Fruit fly (Drosophila melanogaster) whole organism, embryonic: Measurements from ENCODE around the gene nbs.

Experiments used
- Atf-2 ChIP-seq: fragments of 200-800 bp; sonication (Bioruptor generic); optimal IDR thresholded peaks from 2 replicates; lab custom pipeline; 2016; ENCODE audit warnings: missing biosample characterization, missing genetic modification characterization
- CG10565 ChIP-seq: fragments of 200-800 bp; sonication (Bioruptor generic); optimal IDR thresholded peaks from 3 replicates; lab custom pipeline; 2016; ENCODE audit warnings: missing biosample characterization, mild to moderate bottlenecking, missing genetic modification characterization
- CG11560 ChIP-seq: fragments of 200-800 bp; sonication (Bioruptor generic); IDR thresholded peaks from 3 replicates; pipeline ENCODE4 v1.3.6; 2022; ENCODE audit warnings: missing biosample characterization, missing genetic modification characterization
- CG12744 ChIP-seq: fragments of 200-800 bp; sonication (Bioruptor generic); optimal IDR thresholded peaks from 2 replicates; lab custom pipeline; 2016; ENCODE audit warnings: missing biosample characterization, missing genetic modification characterization
- CG12769 ChIP-seq: fragments of 200-800 bp; sonication (Bioruptor generic); optimal IDR thresholded peaks from 2 replicates; lab custom pipeline; 2019; ENCODE audit warnings: missing biosample characterization, mild to moderate bottlenecking, missing genetic modification characterization, moderate library complexity
- CG13287 ChIP-seq: fragments of 200-800 bp; sonication (Bioruptor generic); IDR thresholded peaks from 2 replicates; pipeline ENCODE4 v1.3.6; 2022; ENCODE audit warnings: missing biosample characterization, missing genetic modification characterization; ENCODE audit not compliant: partially characterized antibody
- CG2199 ChIP-seq: fragments of 200-800 bp; sonication (Bioruptor generic); IDR thresholded peaks from 3 replicates; pipeline ENCODE4 v1.3.6; 2022; ENCODE audit warnings: missing biosample characterization, missing genetic modification characterization
- CG3163 ChIP-seq: fragments of 200-800 bp; sonication (Bioruptor generic); optimal IDR thresholded peaks from 3 replicates; lab custom pipeline; 2016; ENCODE audit warnings: missing biosample characterization, missing genetic modification characterization
- CG32772 ChIP-seq: fragments of 200-800 bp; sonication (Bioruptor generic); IDR thresholded peaks from 2 replicates; pipeline ENCODE4 v1.3.6; 2022; ENCODE audit warnings: missing biosample characterization, missing genetic modification characterization
- CG33557 ChIP-seq: fragments of 200-800 bp; sonication (Bioruptor generic); optimal IDR thresholded peaks from 2 replicates; lab custom pipeline; 2019; ENCODE audit warnings: missing biosample characterization, mild to moderate bottlenecking, missing genetic modification characterization, moderate library complexity
- CG34376 ChIP-seq: fragments of 200-800 bp; sonication (Bioruptor generic); optimal IDR thresholded peaks from 2 replicates; lab custom pipeline; 2018; ENCODE audit warnings: missing biosample characterization, mild to moderate bottlenecking, missing genetic modification characterization
- CG5180 ChIP-seq: fragments of 200-800 bp; sonication (Bioruptor generic); optimal IDR thresholded peaks from 3 replicates; lab custom pipeline; 2017; ENCODE audit warnings: missing biosample characterization, missing genetic modification characterization, mild to moderate bottlenecking, moderate library complexity, missing genetic modification reagents
- CG5953 ChIP-seq: fragments of 200-800 bp; sonication (Bioruptor generic); IDR thresholded peaks from 2 replicates; pipeline ENCODE4 v1.3.6; 2022; ENCODE audit warnings: missing biosample characterization, missing genetic modification characterization
- CG6175 ChIP-seq: fragments of 200-800 bp; sonication (Bioruptor generic); IDR thresholded peaks from 3 replicates; pipeline ENCODE4 v1.3.6; 2022; ENCODE audit warnings: missing biosample characterization, missing genetic modification characterization
- CG6765 ChIP-seq: fragments of 200-800 bp; sonication (Bioruptor generic); optimal IDR thresholded peaks from 3 replicates; lab custom pipeline; 2017; ENCODE audit warnings: missing biosample characterization, mild to moderate bottlenecking, missing genetic modification characterization
- CG7357 ChIP-seq: fragments of 200-800 bp; sonication (Bioruptor generic); IDR thresholded peaks from 3 replicates; pipeline ENCODE4 v1.3.6; 2022; ENCODE audit warnings: missing biosample characterization, missing genetic modification characterization
- CG7372 ChIP-seq: fragments of 200-800 bp; sonication (Bioruptor generic); IDR thresholded peaks from 2 replicates; pipeline ENCODE4 v1.3.6; 2022; ENCODE audit warnings: missing biosample characterization, missing genetic modification characterization
- CG7556 ChIP-seq: fragments of 200-800 bp; sonication (Bioruptor generic); optimal IDR thresholded peaks from 2 replicates; lab custom pipeline; 2017; ENCODE audit warnings: missing biosample characterization, mild to moderate bottlenecking, missing genetic modification characterization
- CG7987 ChIP-seq: fragments of 200-800 bp; sonication (Bioruptor generic); optimal IDR thresholded peaks from 2 replicates; lab custom pipeline; 2018; ENCODE audit warnings: missing biosample characterization, mild to moderate bottlenecking, missing genetic modification characterization, moderate library complexity
- CG8924 ChIP-seq: fragments of 200-800 bp; optimal IDR thresholded peaks from 3 replicates; lab custom pipeline; 2019; ENCODE audit warnings: missing biosample characterization, mild to moderate bottlenecking, missing genetic modification characterization, moderate library complexity
- CG9727 ChIP-seq: fragments of 200-800 bp; sonication (Bioruptor generic); optimal IDR thresholded peaks from 3 replicates; lab custom pipeline; 2017; ENCODE audit warnings: missing biosample characterization, mild to moderate bottlenecking, missing genetic modification characterization
- Dip3 ChIP-seq: fragments of 200-800 bp; sonication (Bioruptor generic); optimal IDR thresholded peaks from 3 replicates; lab custom pipeline; 2016; ENCODE audit warnings: missing biosample characterization, missing genetic modification characterization
- H2.0 ChIP-seq: fragments of 200-800 bp; sonication (Bioruptor generic); IDR thresholded peaks from 2 replicates; pipeline ENCODE4 v1.3.6; 2022; ENCODE audit warnings: missing biosample characterization, missing genetic modification characterization
- HLH54F ChIP-seq: fragments of 200-800 bp; sonication (Bioruptor generic); optimal IDR thresholded peaks from 3 replicates; lab custom pipeline; 2016; ENCODE audit warnings: missing biosample characterization, missing genetic modification characterization
- Hsf ChIP-seq: fragments of 200-800 bp; sonication (Bioruptor generic); optimal IDR thresholded peaks from 3 replicates; lab custom pipeline; 2016; ENCODE audit warnings: missing biosample characterization, missing genetic modification characterization
- Lpt ChIP-seq: fragments of >200 bp; optimal IDR thresholded peaks from 2 replicates; lab custom pipeline; 2018; ENCODE audit warnings: missing biosample characterization, missing genetic modification characterization
- Ptx1 ChIP-seq: fragments of 200-800 bp; sonication (Bioruptor generic); IDR thresholded peaks from 2 replicates; pipeline ENCODE4 v1.3.6; 2022; ENCODE audit warnings: missing biosample characterization, missing genetic modification characterization
- Spps ChIP-seq: fragments of 200-800 bp; sonication (Bioruptor generic); optimal IDR thresholded peaks from 2 replicates; lab custom pipeline; 2018; ENCODE audit warnings: missing biosample characterization, mild to moderate bottlenecking, missing genetic modification characterization
- Ssrp ChIP-seq: fragments of 200-800 bp; sonication (Bioruptor generic); optimal IDR thresholded peaks from 2 replicates; lab custom pipeline; 2018; ENCODE audit warnings: missing biosample characterization, mild to moderate bottlenecking, missing genetic modification characterization, moderate library complexity
- Taf1 ChIP-seq: fragments of 200-800 bp; sonication (Bioruptor generic); IDR thresholded peaks from 2 replicates; pipeline ENCODE4 v1.3.6; 2022; ENCODE audit warnings: missing biosample characterization, missing genetic modification characterization
- Trl ChIP-seq, 3 experiments: fragments of >200 bp in 2 of 3; fragments of 200-800 bp in 1 of 3; sonication (Bioruptor generic) in 1 of 3; optimal IDR thresholded peaks; 2 replicates in 1 of 3; 3 replicates in 2 of 3; lab custom pipeline; 2016 to 2017; ENCODE audit warnings: missing biosample characterization in 1 of 3, missing genetic modification characterization in 1 of 3
- az2 ChIP-seq: fragments of 200-800 bp; sonication (Bioruptor generic); optimal IDR thresholded peaks from 3 replicates; lab custom pipeline; 2016; ENCODE audit warnings: missing biosample characterization, missing genetic modification characterization
- bowl ChIP-seq: fragments of 200-800 bp; sonication (Bioruptor generic); IDR thresholded peaks from 2 replicates; pipeline ENCODE4 v1.3.6; 2022; ENCODE audit warnings: missing biosample characterization, missing genetic modification characterization
- cato ChIP-seq: fragments of 200-800 bp; sonication (Bioruptor generic); optimal IDR thresholded peaks from 2 replicates; lab custom pipeline; 2016; ENCODE audit warnings: missing biosample characterization, missing genetic modification characterization, borderline replicate concordance
- cg ChIP-seq: fragments of 200-800 bp; sonication (Bioruptor generic); optimal IDR thresholded peaks from 3 replicates; lab custom pipeline; 2019; ENCODE audit warnings: missing biosample characterization, mild to moderate bottlenecking, missing genetic modification characterization, moderate library complexity
- chinmo ChIP-seq: fragments of 200-800 bp; sonication (Bioruptor generic); IDR thresholded peaks from 4 replicates; pipeline ENCODE4 v1.3.6; 2022; ENCODE audit warnings: missing biosample characterization, missing genetic modification characterization; ENCODE audit not compliant: partially characterized antibody
- crp ChIP-seq, 2 experiments: fragments of 200-800 bp; sonication (Bioruptor generic); optimal IDR thresholded peaks; 2 replicates in 1 of 2; 3 replicates in 1 of 2; lab custom pipeline; 2017; ENCODE audit warnings: missing biosample characterization in 2 of 2, missing genetic modification characterization in 2 of 2, mild to moderate bottlenecking in 1 of 2, moderate library complexity in 1 of 2
- dimm ChIP-seq: fragments of 200-800 bp; sonication (Bioruptor generic); IDR thresholded peaks from 2 replicates; pipeline ENCODE4 v1.3.6; 2022; ENCODE audit warnings: missing biosample characterization, missing genetic modification characterization
- dmrt11E ChIP-seq: fragments of 200-800 bp; sonication (Bioruptor generic); optimal IDR thresholded peaks from 3 replicates; lab custom pipeline; 2018; ENCODE audit warnings: missing biosample characterization, mild to moderate bottlenecking, missing genetic modification characterization, moderate library complexity
- hbn ChIP-seq: fragments of 200-800 bp; sonication (Bioruptor generic); IDR thresholded peaks from 2 replicates; pipeline ENCODE4 v1.3.6; 2022; ENCODE audit warnings: missing biosample characterization, missing genetic modification characterization; ENCODE audit not compliant: partially characterized antibody
- klu ChIP-seq: fragments of 200-800 bp; sonication (Bioruptor generic); IDR thresholded peaks from 2 replicates; pipeline ENCODE4 v1.3.6; 2022; ENCODE audit warnings: missing biosample characterization, missing genetic modification characterization
- kni ChIP-seq: fragments of 200-800 bp; sonication (Bioruptor generic); optimal IDR thresholded peaks from 3 replicates; lab custom pipeline; 2017; ENCODE audit warnings: mild to moderate bottlenecking, missing biosample characterization, missing genetic modification reagents, missing genetic modification characterization
- mirr ChIP-seq: fragments of 200-800 bp; sonication (Bioruptor generic); optimal IDR thresholded peaks from 3 replicates; lab custom pipeline; 2018; ENCODE audit warnings: missing biosample characterization, mild to moderate bottlenecking, missing genetic modification characterization
- org-1 ChIP-seq: fragments of 200-800 bp; sonication (Bioruptor generic); optimal IDR thresholded peaks from 2 replicates; lab custom pipeline; 2017; ENCODE audit warnings: missing biosample characterization, missing genetic modification characterization
- seq ChIP-seq: fragments of 200-800 bp; sonication (Bioruptor generic); IDR thresholded peaks from 2 replicates; pipeline ENCODE4 v1.3.6; 2022; ENCODE audit warnings: missing biosample characterization, missing genetic modification characterization
- sisA ChIP-seq: fragments of 200-800 bp; sonication (Bioruptor generic); IDR thresholded peaks from 2 replicates; pipeline ENCODE4 v1.3.6; 2022; ENCODE audit warnings: missing biosample characterization, missing genetic modification characterization
- slp2 ChIP-seq: fragments of 200-800 bp; sonication (Bioruptor generic); optimal IDR thresholded peaks from 2 replicates; lab custom pipeline; 2016; ENCODE audit warnings: missing biosample characterization, missing genetic modification characterization
- so ChIP-seq: fragments of 200-800 bp; sonication (Bioruptor generic); IDR thresholded peaks from 3 replicates; pipeline ENCODE4 v1.3.6; 2022; ENCODE audit warnings: missing biosample characterization, missing genetic modification characterization
- sr ChIP-seq: fragments of 200-800 bp; sonication (Bioruptor generic); IDR thresholded peaks from 3 replicates; pipeline ENCODE4 v1.3.6; 2022; ENCODE audit warnings: missing biosample characterization, missing genetic modification characterization
- tna ChIP-seq: fragments of 200-800 bp; sonication (Bioruptor generic); IDR thresholded peaks from 2 replicates; pipeline ENCODE4 v1.3.6; 2022; ENCODE audit warnings: missing biosample characterization, missing genetic modification characterization; ENCODE audit not compliant: partially characterized antibody
- yki ChIP-seq: fragments of >200 bp; optimal IDR thresholded peaks from 3 replicates; lab custom pipeline; 2018
- zfh1 ChIP-seq: fragments of 200-800 bp; sonication (Bioruptor generic); IDR thresholded peaks from 3 replicates; pipeline ENCODE4 v1.3.6; 2022; ENCODE audit warnings: missing biosample characterization, missing genetic modification characterization

Gene nbs

DNA sequence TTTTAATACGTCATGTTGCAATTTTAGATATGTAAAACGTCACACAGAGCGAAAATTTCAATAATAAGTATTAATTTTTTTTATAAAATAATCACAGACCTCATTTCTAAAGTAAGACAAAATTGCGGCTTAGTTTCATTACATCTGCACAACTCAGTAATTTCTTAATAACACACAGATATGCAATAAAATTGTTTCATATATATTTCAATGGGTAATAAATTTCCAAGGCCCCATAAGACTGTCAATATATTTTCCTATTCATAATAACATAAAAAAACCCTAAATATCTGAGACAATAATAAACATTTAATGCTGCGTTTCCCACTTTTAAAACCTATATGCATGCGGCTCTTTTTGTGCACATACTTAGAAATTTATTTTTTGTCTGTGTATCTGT, 27.3 kb downstream of the nbs start (continued):
- TF ChIP-seq sisA (GFP tag; lab: Robert Waterston, UW) (no peak), az2 (GFP tag; lab: Kevin White, UChicago) (peak; percentile 4), CG6175 (GFP tag; lab: Robert Waterston, UW) (no peak), dimm (GFP tag; lab: Robert Waterston, UW) (no peak), HLH54F (GFP tag; lab: Kevin White, UChicago) (no peak), Atf-2 (no peak), Ssrp (tag; lab: Kevin White, UChicago) (peak; percentile 34), Ptx1 (GFP tag; lab: Robert Waterston, UW) (peak; percentile 47; the same call in 1 of the 2 replicates), CG11560 (tag; lab: Robert Waterston, UW) (no peak), Taf1 (no peak), Spps (tag; lab: Kevin White, UChicago) (no peak), hbn (no peak), tna (GFP tag; lab: Robert Waterston, UW) (no peak), klu (no peak), CG33557 (GFP tag; lab: Kevin White, UChicago) (no peak), CG5180 (GFP tag; lab: Kevin White, UChicago) (no peak), slp2 (GFP tag; lab: Kevin White, UChicago) (no peak), CG34376 (GFP tag; lab: Kevin White, UChicago) (no peak), kni (GFP tag; lab: Kevin White, UChicago) (no peak), CG32772 (GFP tag; lab: Robert Waterston, UW) (no peak), Dip3 (GFP tag; lab: Kevin White, UChicago) (no peak), org-1 (GFP tag; lab: Kevin White, UChicago) (peak; percentile 20), CG7556 (GFP tag; lab: Kevin White, UChicago) (peak; percentile 66), CG10565 (GFP tag; lab: Kevin White, UChicago) (no peak), CG8924 (tag; lab: Kevin White, UChicago) (no peak), bowl (GFP tag; lab: Robert Waterston, UW) (no peak)

DNA sequence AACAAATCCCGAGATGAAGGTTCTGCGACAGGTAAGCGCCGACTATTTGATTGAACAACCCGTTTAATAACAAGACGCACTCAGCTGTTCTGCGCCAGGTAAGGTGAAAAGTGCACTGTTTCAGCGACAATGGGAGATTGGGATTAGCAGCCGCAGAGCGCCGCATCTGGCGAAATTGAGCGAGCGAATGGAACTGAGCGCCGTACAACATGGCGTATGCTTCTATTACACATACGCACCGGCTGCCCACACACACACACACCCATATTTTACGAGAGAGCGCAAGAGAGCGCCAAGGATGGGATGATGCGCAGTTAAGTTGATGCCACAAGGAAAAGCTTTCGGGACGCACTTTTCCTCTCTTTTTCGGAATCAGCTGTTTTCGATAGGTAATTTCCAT, 27.8 kb downstream of the nbs start:
- no peak for TF ChIP-seq Hsf (GFP tag; lab: Kevin White, UChicago)
- TF ChIP-seq CG12744 (GFP tag; lab: Kevin White, UChicago), result no peak
- TF ChIP-seq CG12769 (tag; lab: Kevin White, UChicago), result peak; percentile 8
- no peak for TF ChIP-seq dmrt11E (tag; lab: Kevin White, UChicago)
- TF ChIP-seq mirr (GFP tag; lab: Kevin White, UChicago), result peak; percentile 15
- peak; percentile 38 for TF ChIP-seq CG13287 (GFP tag; lab: Robert Waterston, UW)
- peak; percentile 73 for TF ChIP-seq CG3163 (GFP tag; lab: Kevin White, UChicago)
- TF ChIP-seq CG7372 (GFP tag; lab: Robert Waterston, UW), result peak; percentile 77
- TF ChIP-seq chinmo (GFP tag; lab: Robert Waterston, UW), result peak; percentile 66; the same call in 3 of the 4 replicates
- TF ChIP-seq H2.0, result no peak
- no peak for TF ChIP-seq CG7357 (GFP tag; lab: Robert Waterston, UW)
- no peak for TF ChIP-seq so
- 0 out of 3 replicates have a peak, but pooled peaks have one; percentile 5 for TF ChIP-seq zfh1 (GFP tag; lab: Robert Waterston, UW)
- peak; percentile 28 for TF ChIP-seq yki (lab: Kevin White, UChicago)
- peak; percentile 71 for TF ChIP-seq cg (GFP tag; lab: Kevin White, UChicago)
- no peak for TF ChIP-seq CG7987 (GFP tag; lab: Kevin White, UChicago)
- TF ChIP-seq CG9727 (GFP tag; lab: Kevin White, UChicago), result no peak
- TF ChIP-seq crp (GFP tag; optimal IDR thresholded peaks at IDR 0.05; lab: Kevin White, UChicago), result peak in 1 of 2 experiments; percentile 34
- 0 out of 3 replicates have a peak, but pooled peaks have one; percentile 38 for TF ChIP-seq sr
- TF ChIP-seq Lpt (GFP tag; lab: Kevin White, UChicago), result no peak
- TF ChIP-seq CG6765 (GFP tag; lab: Kevin White, UChicago), result no peak
- TF ChIP-seq CG2199 (GFP tag; lab: Robert Waterston, UW), result no peak
- TF ChIP-seq Trl (optimal IDR thresholded peaks at IDR 0.05; lab: Kevin White, UChicago), result peak; percentile 73 to 89
- TF ChIP-seq Trl (GFP tag; optimal IDR thresholded peaks at IDR 0.05; lab: Kevin White, UChicago), result no peak
- TF ChIP-seq CG5953 (GFP tag; lab: Robert Waterston, UW), result no peak
- TF ChIP-seq cato (GFP tag; lab: Kevin White, UChicago), result no peak
- TF ChIP-seq seq, result 0 out of 2 replicates have a peak, but pooled peaks have one; percentile 17
